Worm (Caenorhabditis elegans): ENCODE measurements around the gene C34E11.2.

DNA sequence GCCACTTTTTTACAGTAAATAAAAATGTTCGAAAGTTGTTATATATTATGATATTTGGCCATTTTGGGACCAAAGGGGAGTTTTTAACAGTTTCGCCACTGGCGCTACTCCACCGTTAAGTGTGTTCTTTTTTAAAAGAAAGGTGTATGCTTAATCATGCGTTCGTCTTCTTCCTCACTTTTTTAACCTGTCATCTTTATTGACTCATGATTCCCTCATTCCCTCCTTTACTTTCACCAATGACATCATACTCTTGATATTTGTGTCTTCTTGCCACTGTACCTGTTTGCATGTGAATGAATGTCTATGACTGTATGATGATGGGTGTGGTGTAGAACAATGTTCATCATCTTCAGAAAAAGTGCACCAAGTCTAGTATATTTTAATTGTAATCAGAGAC is 23.9 kb downstream of the C34E11.2 start:
- TF ChIP-seq nhr-11 (tag; optimal IDR thresholded peaks at IDR 0.05), result no peak
- no peak for TF ChIP-seq egl-27 (tag; optimal IDR thresholded peaks at IDR 0.05)
- no peak for TF ChIP-seq mdl-1 (tag; optimal IDR thresholded peaks at IDR 0.05)
- TF ChIP-seq daf-19 (GFP tag; conservative IDR thresholded peaks at IDR 0.05), result no peak
- TF ChIP-seq F49E8.2 (tag; optimal IDR thresholded peaks at IDR 0.05; ENCODE audit: borderline replicate concordance), result no peak
- TF ChIP-seq nhr-76 (tag; optimal IDR thresholded peaks at IDR 0.05), result no peak
- no peak for TF ChIP-seq nhr-111 (GFP tag; optimal IDR thresholded peaks at IDR 0.05)
- TF ChIP-seq mdt-29 (GFP tag; IDR thresholded peaks at IDR 0.05), result no peak; the same call in 1 of the 2 replicates
- TF ChIP-seq nhr-25 (tag; optimal IDR thresholded peaks at IDR 0.05; ENCODE audit: borderline replicate concordance, insufficient read depth), result no peak
- TF ChIP-seq ama-1 (optimal IDR thresholded peaks at IDR 0.05), result no peak
- no peak for TF ChIP-seq fkh-10 (GFP tag; optimal IDR thresholded peaks at IDR 0.05)
- no peak for TF ChIP-seq nhr-10 (tag; optimal IDR thresholded peaks at IDR 0.05)

All from whole organism, L4 larva.